Fruit fly (Drosophila melanogaster) whole organism, wandering third instar larva: ENCODE measurements around the gene CG43273.

Experiments
- CG9705 ChIP-seq: fragments of 200-800 bp; sonication (Bioruptor generic); optimal IDR thresholded peaks from 2 replicates; lab custom pipeline; 2018; ENCODE audit warnings: missing biosample characterization, mild to moderate bottlenecking, missing genetic modification characterization
- Dif ChIP-seq: fragments of 200-275, 200-300 bp; sonication (Bioruptor generic); optimal IDR thresholded peaks from 2 replicates; lab custom pipeline; 2018; ENCODE audit warnings: missing biosample characterization, missing genetic modification characterization; ENCODE audit not compliant: partially characterized antibody
- Hr78 ChIP-seq: fragments of >200 bp; optimal IDR thresholded peaks from 2 replicates; lab custom pipeline; 2017; ENCODE audit warnings: missing biosample characterization, missing genetic modification characterization
- Myc ChIP-seq: fragments of >200 bp; optimal IDR thresholded peaks from 2 replicates; lab custom pipeline; 2017
- N ChIP-seq: fragments of >200 bp; optimal IDR thresholded peaks from 2 replicates; lab custom pipeline; 2018; ENCODE audit warnings: missing biosample characterization, missing external identifiers, missing genetic modification characterization
- OdsH ChIP-seq: fragments of 200-800 bp; sonication (Bioruptor generic); optimal IDR thresholded peaks from 2 replicates; lab custom pipeline; 2016; ENCODE audit warnings: missing biosample characterization, mild to moderate bottlenecking, missing genetic modification characterization
- Rel ChIP-seq, 2 experiments: fragments of 200-800 bp; sonication (Bioruptor generic) in 1 of 2; optimal IDR thresholded peaks; 2 replicates in 1 of 2; 3 replicates in 1 of 2; lab custom pipeline; 2016 to 2019; ENCODE audit warnings: mild to moderate bottlenecking in 2 of 2, missing biosample characterization in 2 of 2, missing genetic modification characterization in 2 of 2, moderate library complexity in 1 of 2
- brk ChIP-seq: fragments of 200-800 bp; sonication (Bioruptor generic); optimal IDR thresholded peaks from 2 replicates; lab custom pipeline; 2016; ENCODE audit warnings: missing biosample characterization, mild to moderate bottlenecking, missing genetic modification characterization
- dl ChIP-seq, 2 experiments: fragments of 175-275, 200-275 bp in 1 of 2; fragments of 200-275 bp in 1 of 2; sonication (Bioruptor generic); optimal IDR thresholded peaks; lab custom pipeline; 2018; ENCODE audit warnings: mild to moderate bottlenecking in 2 of 2, missing biosample characterization in 2 of 2, missing genetic modification characterization in 2 of 2, moderate library complexity in 2 of 2; ENCODE audit not compliant: partially characterized antibody in 2 of 2, insufficient read depth in 1 of 2
- pan ChIP-seq: fragments of >200 bp; optimal IDR thresholded peaks from 2 replicates; lab custom pipeline; 2017
- psq ChIP-seq: fragments of 200-800 bp; sonication (Bioruptor generic); optimal IDR thresholded peaks from 3 replicates; lab custom pipeline; 2017; ENCODE audit warnings: missing biosample characterization, mild to moderate bottlenecking, missing genetic modification characterization, moderate library complexity
- tai ChIP-seq: sonication (Bioruptor generic); optimal IDR thresholded peaks from 2 replicates; lab custom pipeline; 2016; ENCODE audit warnings: missing biosample characterization, missing genetic modification characterization
- usp ChIP-seq: fragments of >200 bp; optimal IDR thresholded peaks from 2 replicates; lab custom pipeline; 2017; ENCODE audit warnings: missing biosample characterization, missing genetic modification characterization
- woc ChIP-seq: sonication (Bioruptor generic); optimal IDR thresholded peaks from 2 replicates; lab custom pipeline; 2016; ENCODE audit warnings: missing biosample characterization, mild to moderate bottlenecking, missing genetic modification characterization

- no peak for TF ChIP-seq Hr78
- TF ChIP-seq Dif (GFP tag; lab: Kevin White, UChicago): no peak
- TF ChIP-seq Rel (GFP tag; optimal IDR thresholded peaks at IDR 0.05; lab: Kevin White, UChicago): no peak
- peak; percentile 96 for TF ChIP-seq Rel (tag; optimal IDR thresholded peaks at IDR 0.05; lab: Kevin White, UChicago)
- TF ChIP-seq Myc (lab: Kevin White, UChicago): no peak
- TF ChIP-seq usp: no peak
- no peak for TF ChIP-seq N (GFP tag; lab: Kevin White, UChicago)
- TF ChIP-seq pan (lab: Kevin White, UChicago): no peak
- TF ChIP-seq woc: no peak
- TF ChIP-seq tai: no peak
- TF ChIP-seq CG9705: no peak
- TF ChIP-seq psq (GFP tag; lab: Kevin White, UChicago): no peak
- TF ChIP-seq brk (GFP tag; lab: Kevin White, UChicago): no peak
- no peak for TF ChIP-seq OdsH (GFP tag; lab: Kevin White, UChicago)
- no peak for TF ChIP-seq dl (GFP tag; optimal IDR thresholded peaks at IDR 0.05; lab: Kevin White, UChicago; ENCODE audit: insufficient read depth in 1 of 2, partially characterized antibody in 2 of 2)
These were observed 7.0 kb upstream of the CG43273 start for dm6 chr3R:24823061-24823460.
